Worm (Caenorhabditis elegans): ENCODE results near the gene tmem-17.
A peak's percentile ranks its signal among the peaks of the same experiment; 100 is the strongest.

Gene tmem-17

ce11 chrIII:7069981-7070380 lies at the start of gene tmem-17:
Gene tmem-17 (plus strand): TSS chrIII:7070281.
- TF ChIP-seq pha-4 (tag; optimal IDR thresholded peaks at IDR 0.05): no peak
- no peak for TF ChIP-seq elt-1 (tag; optimal IDR thresholded peaks at IDR 0.05; ENCODE audit: borderline replicate concordance, insufficient read depth)
- TF ChIP-seq lin-32 (GFP tag; optimal IDR thresholded peaks at IDR 0.05): no peak
- TF ChIP-seq ceh-43 (GFP tag; optimal IDR thresholded peaks at IDR 0.05): no peak
- TF ChIP-seq mab-5 (tag; optimal IDR thresholded peaks at IDR 0.05): no peak
- no peak for TF ChIP-seq unc-120 (tag; optimal IDR thresholded peaks at IDR 0.05; ENCODE audit: poor library complexity, severe bottlenecking)

ce11 chrIII:7020500-7020899 lies 49.6 kb upstream of the tmem-17 start, which contains the start of gene col-8:
Gene col-8 (minus strand): TSS chrIII:7020600.
- TF ChIP-seq M03D4.4 (tag; optimal IDR thresholded peaks at IDR 0.05) (no peak), tbx-8 (GFP tag; optimal IDR thresholded peaks at IDR 0.05) (no peak), sem-2 (GFP tag; optimal IDR thresholded peaks at IDR 0.05) (no peak), pha-4 (tag; optimal IDR thresholded peaks at IDR 0.05) (no peak), snpc-4 (tag; optimal IDR thresholded peaks at IDR 0.05) (no peak), mep-1 (tag; optimal IDR thresholded peaks at IDR 0.05) (no peak), lin-13 (tag; optimal IDR thresholded peaks at IDR 0.05) (no peak), mls-2 (tag; optimal IDR thresholded peaks at IDR 0.05) (no peak), unc-62 (GFP tag; optimal IDR thresholded peaks at IDR 0.05) (no peak), drap-1 (GFP tag; optimal IDR thresholded peaks at IDR 0.05) (no peak), nhr-12 (tag; optimal IDR thresholded peaks at IDR 0.05) (no peak), blmp-1 (tag; optimal IDR thresholded peaks at IDR 0.05) (no peak), ceh-43 (GFP tag; optimal IDR thresholded peaks at IDR 0.05) (no peak), unc-120 (tag; optimal IDR thresholded peaks at IDR 0.05; ENCODE audit: poor library complexity, severe bottlenecking) (no peak)

ce11 chrIII:7021156-7021637 lies 48.9 kb upstream of the tmem-17 start, which contains the start of gene rfl-1:
Gene rfl-1 (plus strand): TSS chrIII:7021206.
- TF ChIP-seq ceh-39 (tag; optimal IDR thresholded peaks at IDR 0.05) (peak; percentile 26), pha-4 (tag; optimal IDR thresholded peaks at IDR 0.05) (peak; percentile 11), lsy-2 (tag; optimal IDR thresholded peaks at IDR 0.05) (peak; percentile 70), ces-1 (GFP tag; optimal IDR thresholded peaks at IDR 0.05) (peak; percentile 81), nhr-76 (tag; optimal IDR thresholded peaks at IDR 0.05) (no peak), elt-1 (tag; optimal IDR thresholded peaks at IDR 0.05; ENCODE audit: borderline replicate concordance, insufficient read depth) (no peak), hlh-1 (tag; optimal IDR thresholded peaks at IDR 0.05) (peak; percentile 24)

ce11 chrIII:7025839-7026238 lies 44.2 kb upstream of the tmem-17 start:
- TF ChIP-seq drap-1 (GFP tag; optimal IDR thresholded peaks at IDR 0.05): no peak
- TF ChIP-seq nhr-12 (tag; optimal IDR thresholded peaks at IDR 0.05): no peak
- no peak for TF ChIP-seq nhr-76 (tag; optimal IDR thresholded peaks at IDR 0.05)
- no peak for TF ChIP-seq sem-2 (GFP tag; optimal IDR thresholded peaks at IDR 0.05)

ce11 chrIII:7029105-7029504 lies 41.0 kb upstream of the tmem-17 start, which contains the start of gene cyk-1:
Gene cyk-1 (minus strand): TSS chrIII:7029205.
- no peak for TF ChIP-seq ham-2 (GFP tag; optimal IDR thresholded peaks at IDR 0.05)
- TF ChIP-seq blmp-1 (tag; optimal IDR thresholded peaks at IDR 0.05): no peak
- TF ChIP-seq lsy-2 (tag; optimal IDR thresholded peaks at IDR 0.05): no peak
- no peak for TF ChIP-seq ces-1 (GFP tag; optimal IDR thresholded peaks at IDR 0.05)
- no peak for TF ChIP-seq elt-3 (tag; optimal IDR thresholded peaks at IDR 0.05)
- no peak for TF ChIP-seq sptf-1 (tag; optimal IDR thresholded peaks at IDR 0.05)
- no peak for TF ChIP-seq tbx-8 (GFP tag; optimal IDR thresholded peaks at IDR 0.05)
- no peak for TF ChIP-seq lin-13 (tag; optimal IDR thresholded peaks at IDR 0.05)
- TF ChIP-seq cnd-1 (tag; optimal IDR thresholded peaks at IDR 0.05): no peak
- TF ChIP-seq nhr-12 (tag; optimal IDR thresholded peaks at IDR 0.05): no peak
- no peak for TF ChIP-seq ztf-11 (tag; optimal IDR thresholded peaks at IDR 0.05)
- TF ChIP-seq unc-39 (tag; optimal IDR thresholded peaks at IDR 0.05): no peak
- no peak for TF ChIP-seq unc-120 (tag; optimal IDR thresholded peaks at IDR 0.05; ENCODE audit: poor library complexity, severe bottlenecking)
- TF ChIP-seq ceh-39 (tag; optimal IDR thresholded peaks at IDR 0.05): no peak
- no peak for TF ChIP-seq hlh-1 (tag; optimal IDR thresholded peaks at IDR 0.05)
